Worm (Caenorhabditis elegans): ENCODE data around the gene T26H5.14.

DNA sequence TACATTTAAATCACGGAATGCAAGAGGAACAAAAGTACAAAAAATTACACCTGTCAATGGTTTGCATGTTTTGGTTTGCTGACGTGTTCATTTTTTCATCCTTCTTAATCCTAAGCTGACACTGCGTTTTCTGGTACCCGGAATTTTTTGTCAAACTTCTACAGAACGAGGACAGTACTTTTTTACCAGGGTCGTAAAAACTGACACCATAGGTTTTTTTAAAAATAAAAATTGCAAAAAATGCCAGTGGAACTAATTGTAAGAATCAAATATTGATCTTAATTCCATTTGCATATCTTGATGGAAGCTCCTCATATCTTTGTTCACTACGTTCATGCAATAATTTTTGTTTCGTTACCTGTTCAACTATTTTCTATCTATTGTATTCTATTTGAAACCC lies 44.1 kb upstream of the T26H5.14 start, which contains the start of gene srh-258:
- TF ChIP-seq W03F9.2 (tag; optimal IDR thresholded peaks at IDR 0.05) (no peak), him-1 (tag; optimal IDR thresholded peaks at IDR 0.05) (no peak), dao-5 (tag; optimal IDR thresholded peaks at IDR 0.05) (no peak)

All from whole organism, L4/young adult.